Worm (Caenorhabditis elegans): ENCODE results near the gene F39C12.1.

F39C12.1 gene

ce11 chrX:4795329-4795728 lies 57.7 kb downstream of the F39C12.1 start:
- TF ChIP-seq ztf-4 (tag; optimal IDR thresholded peaks at IDR 0.05) (no peak), ceh-90 (tag; optimal IDR thresholded peaks at IDR 0.05) (no peak), C34B4.2 (tag; optimal IDR thresholded peaks at IDR 0.05) (no peak), lin-13 (GFP tag; optimal IDR thresholded peaks at IDR 0.05) (no peak), egl-13 (tag; optimal IDR thresholded peaks at IDR 0.05) (no peak), alr-1 (tag; optimal IDR thresholded peaks at IDR 0.05; ENCODE audit: borderline replicate concordance) (no peak), aha-1 (tag; optimal IDR thresholded peaks at IDR 0.05) (no peak), efl-3 (GFP tag; optimal IDR thresholded peaks at IDR 0.05) (no peak), nhr-90 (tag; optimal IDR thresholded peaks at IDR 0.05; ENCODE audit: poor library complexity) (peak; percentile 41), rnt-1 (tag; optimal IDR thresholded peaks at IDR 0.05) (no peak), unc-86 (tag; optimal IDR thresholded peaks at IDR 0.05) (no peak), pqm-1 (tag; optimal IDR thresholded peaks at IDR 0.05) (peak; percentile 12), jun-1 (tag; optimal IDR thresholded peaks at IDR 0.05) (peak; percentile 69), fkh-4 (tag; optimal IDR thresholded peaks at IDR 0.05; ENCODE audit: borderline replicate concordance) (no peak), nhr-20 (tag; optimal IDR thresholded peaks at IDR 0.05) (peak; percentile 33), irx-1 (tag; optimal IDR thresholded peaks at IDR 0.05) (no peak), nhr-85 (tag) (peak; percentile 18), mab-9 (GFP tag; IDR thresholded peaks at IDR 0.05) (no peak), lin-14 (GFP tag; optimal IDR thresholded peaks at IDR 0.05) (peak; percentile 51), fos-1 (tag; optimal IDR thresholded peaks at IDR 0.05) (no peak), elt-3 (tag; optimal IDR thresholded peaks at IDR 0.05) (peak in 1 of 6 experiments; percentile 36), efl-1 (optimal IDR thresholded peaks at IDR 0.05) (no peak), efl-1 (GFP tag; optimal IDR thresholded peaks at IDR 0.05 in 1 of 2) (peak in 1 of 2 experiments; percentile 69), mdl-1 (tag; optimal IDR thresholded peaks at IDR 0.05) (peak in 1 of 2 experiments; percentile 30), elt-2 (tag; optimal IDR thresholded peaks at IDR 0.05) (peak; percentile 98), snu-23 (GFP tag; optimal IDR thresholded peaks at IDR 0.05) (no peak), tlp-1 (tag; optimal IDR thresholded peaks at IDR 0.05) (peak; percentile 47), blmp-1 (tag; optimal IDR thresholded peaks at IDR 0.05) (peak; percentile 96), dpl-1 (GFP tag; optimal IDR thresholded peaks at IDR 0.05) (no peak), sox-4 (tag; optimal IDR thresholded peaks at IDR 0.05) (no peak), nhr-71 (tag; optimal IDR thresholded peaks at IDR 0.05) (peak; percentile 48), nhr-11 (tag; optimal IDR thresholded peaks at IDR 0.05) (no peak), lir-3 (tag; optimal IDR thresholded peaks at IDR 0.05; ENCODE audit: poor library complexity) (no peak), ceh-63 (GFP tag; optimal IDR thresholded peaks at IDR 0.05) (no peak), unc-98 (GFP tag; IDR thresholded peaks at IDR 0.05) (no peak), lin-35 (GFP tag; optimal IDR thresholded peaks at IDR 0.05) (peak in 1 of 2 experiments; percentile 63), nhr-47 (tag; optimal IDR thresholded peaks at IDR 0.05) (no peak), xbp-1 (tag; optimal IDR thresholded peaks at IDR 0.05) (no peak)

DNA sequence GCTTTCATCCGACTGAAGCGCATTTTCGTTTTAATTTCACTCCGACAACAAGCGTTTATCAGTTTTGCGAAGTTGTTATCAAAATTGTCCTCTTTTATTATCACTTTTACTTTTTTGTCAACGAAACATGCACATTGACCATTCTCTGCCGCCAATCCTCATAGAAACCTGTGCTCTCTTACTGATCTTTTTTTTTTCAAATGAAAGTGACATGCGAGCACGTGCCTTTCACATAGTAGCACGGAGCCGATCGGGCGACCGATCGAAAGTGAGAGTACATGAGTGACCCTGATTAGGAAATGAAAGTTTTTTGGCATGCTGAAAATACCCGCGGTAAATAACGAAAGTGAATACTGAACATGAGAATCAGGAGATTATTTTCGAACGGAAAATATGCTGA lies 58.9 kb downstream of the F39C12.1 start:
- TF ChIP-seq egl-13 (tag; optimal IDR thresholded peaks at IDR 0.05), result no peak
- TF ChIP-seq nhr-90 (tag; optimal IDR thresholded peaks at IDR 0.05; ENCODE audit: poor library complexity), result peak; percentile 36
- TF ChIP-seq lin-35 (GFP tag; optimal IDR thresholded peaks at IDR 0.05), result peak in 1 of 2 experiments; percentile 56
- no peak for TF ChIP-seq skn-1 (tag; optimal IDR thresholded peaks at IDR 0.05)
- TF ChIP-seq nhr-71 (tag; optimal IDR thresholded peaks at IDR 0.05), result peak; percentile 57
- peak; percentile 17 for TF ChIP-seq nhr-20 (tag; optimal IDR thresholded peaks at IDR 0.05)
- no peak for TF ChIP-seq mef-2 (tag; optimal IDR thresholded peaks at IDR 0.05)
- TF ChIP-seq efl-1 (optimal IDR thresholded peaks at IDR 0.05), result no peak
- TF ChIP-seq efl-1 (GFP tag; optimal IDR thresholded peaks at IDR 0.05 in 1 of 2), result peak in 1 of 2 experiments; percentile 33
- peak; percentile 99 for TF ChIP-seq elt-2 (tag; optimal IDR thresholded peaks at IDR 0.05)
- TF ChIP-seq zag-1 (tag; optimal IDR thresholded peaks at IDR 0.05), result no peak
- peak; percentile 80 for TF ChIP-seq blmp-1 (tag; optimal IDR thresholded peaks at IDR 0.05)
- no peak for TF ChIP-seq mab-9 (GFP tag; IDR thresholded peaks at IDR 0.05)
- TF ChIP-seq dpl-1 (GFP tag; optimal IDR thresholded peaks at IDR 0.05), result no peak
- TF ChIP-seq lsy-2 (tag; optimal IDR thresholded peaks at IDR 0.05), result peak in 1 of 2 experiments; percentile 19
- no peak for TF ChIP-seq unc-62 (GFP tag; optimal IDR thresholded peaks at IDR 0.05)
- TF ChIP-seq hlh-4 (tag; optimal IDR thresholded peaks at IDR 0.05), result no peak
- no peak for TF ChIP-seq fkh-4 (tag; optimal IDR thresholded peaks at IDR 0.05; ENCODE audit: borderline replicate concordance)
- TF ChIP-seq hpl-2 (GFP tag; optimal IDR thresholded peaks at IDR 0.05), result no peak
- no peak for TF ChIP-seq lin-39 (tag; optimal IDR thresholded peaks at IDR 0.05)
- no peak for TF ChIP-seq nhr-12 (tag; optimal IDR thresholded peaks at IDR 0.05)
- TF ChIP-seq pax-3 (tag; optimal IDR thresholded peaks at IDR 0.05), result peak; percentile 20
- no peak for TF ChIP-seq ceh-82 (tag; optimal IDR thresholded peaks at IDR 0.05)
- TF ChIP-seq mdl-1 (tag; optimal IDR thresholded peaks at IDR 0.05), result peak in 1 of 2 experiments; percentile 27
- no peak for TF ChIP-seq F16B12.6 (tag; optimal IDR thresholded peaks at IDR 0.05)
- TF ChIP-seq C34B4.2 (tag; optimal IDR thresholded peaks at IDR 0.05), result no peak
- peak; percentile 18 for TF ChIP-seq lin-14 (GFP tag; optimal IDR thresholded peaks at IDR 0.05)
- TF ChIP-seq jun-1 (tag; optimal IDR thresholded peaks at IDR 0.05), result peak; percentile 28
- TF ChIP-seq lin-15B (tag; optimal IDR thresholded peaks at IDR 0.05), result no peak

All from whole organism, L1 larva.